Fruit fly (Drosophila melanogaster) Kc167 (cell line): ENCODE measurements around the gene Irk1.

Experiments used
- Sin3A ChIP-seq: fragments of >200 bp; optimal IDR thresholded peaks from 2 replicates; lab custom pipeline; 2018; ENCODE audit warnings: missing external identifiers
- h ChIP-seq: fragments of >200 bp; optimal IDR thresholded peaks from 3 replicates; lab custom pipeline; 2018; ENCODE audit warnings: missing external identifiers
- insv ChIP-seq: fragments of >200 bp; optimal IDR thresholded peaks from 3 replicates; lab custom pipeline; 2018; ENCODE audit warnings: missing external identifiers
- psq ChIP-seq: fragments of >200 bp; optimal IDR thresholded peaks from 2 replicates; lab custom pipeline; 2017; ENCODE audit warnings: missing external identifiers
- ttk ChIP-seq: sonication (Bioruptor generic); optimal IDR thresholded peaks from 2 replicates; lab custom pipeline; 2017; ENCODE audit warnings: missing external identifiers

DNA sequence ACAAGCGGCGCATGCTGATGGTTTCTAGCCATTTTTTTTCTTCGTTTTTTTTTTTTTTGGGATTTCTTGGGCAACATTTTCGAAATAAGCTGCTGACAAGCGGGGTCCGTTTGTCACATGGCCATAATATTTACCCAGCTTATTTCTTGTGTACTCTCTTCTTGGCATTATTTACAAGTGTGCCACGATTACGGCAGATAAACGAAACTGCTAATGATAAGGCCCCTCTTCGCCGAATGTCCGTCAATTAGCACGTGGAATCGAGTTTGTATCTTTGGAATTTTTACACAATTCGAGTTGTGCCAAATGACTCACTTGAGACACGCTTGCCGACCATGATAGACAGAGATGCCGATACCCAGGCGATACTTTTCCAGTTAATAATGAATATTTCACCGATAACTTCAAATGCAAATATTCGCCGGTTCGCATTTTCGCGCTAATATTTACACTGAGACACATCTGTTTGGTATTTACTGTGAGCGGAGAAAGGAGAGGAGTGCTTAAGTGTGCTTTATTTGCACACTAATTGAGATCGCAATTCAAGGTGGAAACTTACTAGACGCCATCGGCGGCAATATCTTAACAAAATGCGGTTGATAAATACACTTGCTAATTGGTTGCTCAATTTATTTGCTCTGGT, 8.4 kb downstream of the Irk1 start:
- TF ChIP-seq psq (lab: Kevin White, UChicago) (no peak), insv (lab: Kevin White, UChicago) (no peak), h (no peak), Sin3A (lab: Kevin White, UChicago) (no peak), ttk (lab: Kevin White, UChicago) (no peak)
